Worm (Caenorhabditis elegans) whole organism, L4 larva: Measurements from ENCODE around the gene F26F4.5.

Experiments used
- D1046.2 ChIP-seq: fragments of 200-800 bp; sonication (Bioruptor generic); IDR thresholded peaks from 2 replicates; pipeline ENCODE4 v1.3.6; 2022; ENCODE audit warnings: missing genetic modification characterization, missing compliant biosample characterization
- F26F4.8 ChIP-seq: fragments of 200-800 bp; sonication (Bioruptor generic); conservative IDR thresholded peaks from 2 replicates; pipeline ENCODE4 v1.3.6; 2022; ENCODE audit warnings: missing genetic modification characterization, missing compliant biosample characterization
- F37D6.2 ChIP-seq: sonication (generic microtip); optimal IDR thresholded peaks from 2 replicates; lab custom pipeline; 2016; ENCODE audit warnings: mild to moderate bottlenecking, missing genetic modification characterization, missing compliant biosample characterization
- Y105C5A.15 ChIP-seq: fragments of 200-800 bp; sonication (Bioruptor generic); IDR thresholded peaks from 2 replicates; pipeline ENCODE4 v1.3.6; 2022; ENCODE audit warnings: missing genetic modification characterization, missing compliant biosample characterization
- Y48G9A.11 ChIP-seq: fragments of 200-800 bp; sonication (Bioruptor generic); IDR thresholded peaks from 2 replicates; pipeline ENCODE4 v1.3.6; 2022; ENCODE audit warnings: missing genetic modification reagents, missing genetic modification characterization, missing compliant biosample characterization
- Y75B8A.6 ChIP-seq: fragments of 200-800 bp; sonication (Bioruptor generic); IDR thresholded peaks from 2 replicates; pipeline ENCODE4 v1.3.6; 2022; ENCODE audit warnings: missing genetic modification reagents, missing genetic modification characterization, missing compliant biosample characterization
- ZK337.2 ChIP-seq: fragments of 200-800 bp; sonication (Bioruptor generic); IDR thresholded peaks from 2 replicates; pipeline ENCODE4 v1.3.6; 2022; ENCODE audit warnings: missing genetic modification reagents, missing genetic modification characterization, missing compliant biosample characterization
- ZK546.5 ChIP-seq, 2 experiments: sonication (generic microtip); optimal IDR thresholded peaks; 2 replicates each; lab custom pipeline; 2017; ENCODE audit warnings: missing biosample characterization in 2 of 2, missing genetic modification characterization in 2 of 2
- ceh-20 ChIP-seq: fragments of 200-800 bp; sonication (Bioruptor generic); IDR thresholded peaks from 2 replicates; pipeline ENCODE4 v1.3.6; 2022; ENCODE audit warnings: missing genetic modification reagents, missing genetic modification characterization, missing compliant biosample characterization
- ceh-32 ChIP-seq: sonication (generic microtip); optimal IDR thresholded peaks from 2 replicates; lab custom pipeline; 2016; ENCODE audit warnings: mild to moderate bottlenecking, missing genetic modification characterization, missing compliant biosample characterization; ENCODE audit not compliant: poor library complexity
- ces-1 ChIP-seq: fragments of 150-350 bp; sonication (generic microtip); optimal IDR thresholded peaks from 4 replicates; lab custom pipeline; 2014; ENCODE audit warnings: missing biosample characterization, missing genetic modification reagents, missing genetic modification characterization
- ctbp-1 ChIP-seq: fragments of 200-800 bp; sonication (Bioruptor generic); IDR thresholded peaks from 2 replicates; pipeline ENCODE4 v1.3.6; 2022; ENCODE audit warnings: missing genetic modification reagents, missing genetic modification characterization, missing compliant biosample characterization
- daf-12 ChIP-seq: fragments of 150-350 bp; optimal IDR thresholded peaks from 2 replicates; lab custom pipeline; 2014; ENCODE audit warnings: missing biosample characterization, missing genetic modification reagents, missing genetic modification characterization
- daf-16 ChIP-seq, 3 experiments: sonication (generic microtip); optimal IDR thresholded peaks; 2 replicates each; lab custom pipeline; 2016 to 2017; ENCODE audit warnings: missing genetic modification characterization in 3 of 3, missing genetic modification reagents in 3 of 3, mild to moderate bottlenecking in 2 of 3, missing compliant biosample characterization in 2 of 3, missing biosample characterization in 1 of 3, moderate library complexity in 1 of 3
- daf-19 ChIP-seq: fragments of 200-800 bp; sonication (Bioruptor generic); conservative IDR thresholded peaks from 2 replicates; pipeline ENCODE4 v1.3.6; 2022; ENCODE audit warnings: missing genetic modification characterization, missing compliant biosample characterization
- dmd-6 ChIP-seq: fragments of 200-800 bp; sonication (Bioruptor generic); IDR thresholded peaks from 2 replicates; pipeline ENCODE4 v1.3.6; 2022; ENCODE audit warnings: missing genetic modification reagents, missing genetic modification characterization, missing compliant biosample characterization
- dmd-9 ChIP-seq: fragments of 200-800 bp; sonication (Bioruptor generic); IDR thresholded peaks from 2 replicates; pipeline ENCODE4 v1.3.6; 2022; ENCODE audit warnings: missing genetic modification reagents, missing genetic modification characterization, missing compliant biosample characterization
- dpl-1 ChIP-seq: fragments of 150-350 bp; optimal IDR thresholded peaks from 2 replicates; lab custom pipeline; 2014; ENCODE audit warnings: missing biosample characterization, missing genetic modification reagents, missing genetic modification characterization
- dve-1 ChIP-seq: sonication (generic microtip); optimal IDR thresholded peaks from 2 replicates; lab custom pipeline; 2017; ENCODE audit warnings: antibody characterized with exemption, mild to moderate bottlenecking, missing genetic modification characterization, missing compliant biosample characterization; ENCODE audit not compliant: insufficient read depth
- fkh-10 ChIP-seq: fragments of 150-350 bp; optimal IDR thresholded peaks from 2 replicates; lab custom pipeline; 2014; ENCODE audit warnings: missing biosample characterization, missing genetic modification reagents, missing genetic modification characterization
- gei-8 ChIP-seq: fragments of 200-800 bp; sonication (Bioruptor generic); optimal IDR thresholded peaks from 2 replicates; lab custom pipeline; 2018; ENCODE audit warnings: mild to moderate bottlenecking, missing genetic modification characterization, missing compliant biosample characterization
- hif-1 ChIP-seq, 2 experiments: sonication (generic microtip); optimal IDR thresholded peaks; 2 replicates each; lab custom pipeline; 2016 to 2017; ENCODE audit warnings: missing compliant biosample characterization in 2 of 2, missing genetic modification characterization in 2 of 2, missing genetic modification reagents in 2 of 2, missing genotype in 2 of 2, mild to moderate bottlenecking in 1 of 2
- hlh-11 ChIP-seq: fragments of 200-800 bp; sonication (Bioruptor generic); optimal IDR thresholded peaks from 2 replicates; lab custom pipeline; 2018; ENCODE audit warnings: mild to moderate bottlenecking, missing genetic modification characterization, missing compliant biosample characterization
- hlh-30 ChIP-seq: sonication (generic microtip); optimal IDR thresholded peaks from 2 replicates; lab custom pipeline; 2017; ENCODE audit warnings: antibody characterized with exemption, mild to moderate bottlenecking, missing genetic modification characterization, missing compliant biosample characterization; ENCODE audit not compliant: insufficient read depth
- hmg-1.1 ChIP-seq: fragments of 200-800 bp; sonication (Bioruptor generic); IDR thresholded peaks from 2 replicates; pipeline ENCODE4 v1.3.6; 2022; ENCODE audit warnings: missing genetic modification reagents, missing genetic modification characterization, missing compliant biosample characterization
- lim-7 ChIP-seq: fragments of 200-800 bp; sonication (Bioruptor generic); IDR thresholded peaks from 2 replicates; pipeline ENCODE4 v1.3.6; 2022; ENCODE audit warnings: missing genetic modification characterization, missing compliant biosample characterization
- lin-39 ChIP-seq: fragments of 150-350 bp; optimal IDR thresholded peaks from 2 replicates; lab custom pipeline; 2014; ENCODE audit warnings: missing biosample characterization, missing genetic modification reagents, missing genetic modification characterization
- lsy-2 ChIP-seq, 2 experiments: fragments of 150-350 bp in 1 of 2; sonication (generic microtip) in 1 of 2; optimal IDR thresholded peaks; 2 replicates each; lab custom pipeline; 2014 to 2017; ENCODE audit warnings: missing biosample characterization in 2 of 2, missing genetic modification characterization in 2 of 2
- mdl-1 ChIP-seq, 2 experiments: fragments of 150-350 bp in 1 of 2; sonication (generic microtip) in 1 of 2; optimal IDR thresholded peaks; 2 replicates each; lab custom pipeline; 2014 to 2017; ENCODE audit warnings: missing biosample characterization in 2 of 2, missing genetic modification characterization in 2 of 2
- mdt-29 ChIP-seq: fragments of 200-800 bp; sonication (Bioruptor generic); IDR thresholded peaks from 2 replicates; pipeline ENCODE4 v1.3.6; 2022; ENCODE audit warnings: missing genetic modification reagents, missing genetic modification characterization, missing compliant biosample characterization
- mep-1 ChIP-seq: fragments of 150-350 bp; sonication (generic microtip); optimal IDR thresholded peaks from 3 replicates; lab custom pipeline; 2014; ENCODE audit warnings: missing biosample characterization, missing genetic modification characterization
- mes-2 ChIP-seq: sonication (generic microtip); optimal IDR thresholded peaks from 2 replicates; lab custom pipeline; 2016; ENCODE audit warnings: missing genotype, mild to moderate bottlenecking, missing genetic modification characterization, missing compliant biosample characterization; ENCODE audit not compliant: poor library complexity, severe bottlenecking
- mxl-3 ChIP-seq: fragments of 200-800 bp; sonication (Bioruptor generic); optimal IDR thresholded peaks from 2 replicates; lab custom pipeline; 2018; ENCODE audit warnings: mild to moderate bottlenecking, missing genetic modification characterization, missing compliant biosample characterization
- nhr-102 ChIP-seq: sonication (generic microtip); optimal IDR thresholded peaks from 2 replicates; lab custom pipeline; 2016; ENCODE audit warnings: mild to moderate bottlenecking, missing genetic modification characterization, moderate library complexity, missing compliant biosample characterization
- nhr-25 ChIP-seq: sonication (generic microtip); optimal IDR thresholded peaks from 2 replicates; lab custom pipeline; 2017; ENCODE audit warnings: missing genetic modification characterization, mild to moderate bottlenecking, missing compliant biosample characterization, antibody characterized with exemption, moderate library complexity, borderline replicate concordance; ENCODE audit not compliant: insufficient read depth
- nhr-28 ChIP-seq: fragments of 150-350 bp; optimal IDR thresholded peaks from 2 replicates; lab custom pipeline; 2014; ENCODE audit warnings: missing biosample characterization, missing genetic modification characterization
- nhr-41 ChIP-seq: fragments of 200-800 bp; sonication (Bioruptor generic); IDR thresholded peaks from 2 replicates; pipeline ENCODE4 v1.3.6; 2022; ENCODE audit warnings: missing genetic modification reagents, missing genetic modification characterization, missing compliant biosample characterization
- nhr-48 ChIP-seq: sonication (generic microtip); optimal IDR thresholded peaks from 2 replicates; lab custom pipeline; 2016; ENCODE audit warnings: mild to moderate bottlenecking, missing genetic modification characterization, missing compliant biosample characterization
- nhr-6 ChIP-seq: fragments of 150-350 bp; optimal IDR thresholded peaks from 2 replicates; lab custom pipeline; 2014; ENCODE audit warnings: missing biosample characterization, missing genetic modification characterization
- nhr-76 ChIP-seq: fragments of 150-350 bp; optimal IDR thresholded peaks from 2 replicates; lab custom pipeline; 2014; ENCODE audit warnings: missing biosample characterization, missing genetic modification characterization
- nhr-77 ChIP-seq: fragments of 150-350 bp; optimal IDR thresholded peaks from 2 replicates; lab custom pipeline; 2014; ENCODE audit warnings: missing biosample characterization, missing genetic modification characterization
- pqm-1 ChIP-seq: sonication (generic microtip); optimal IDR thresholded peaks from 2 replicates; lab custom pipeline; 2017; ENCODE audit warnings: missing biosample characterization, missing genetic modification characterization
- unc-62 ChIP-seq, 3 experiments: fragments of 150-350 bp in 1 of 3; sonication (generic microtip); optimal IDR thresholded peaks in 2 of 3; peaks in 1 of 3; 1 replicate in 1 of 3; 2 replicates in 2 of 3; lab custom pipeline; 2014 to 2017; ENCODE audit warnings: missing biosample characterization in 3 of 3, missing genetic modification characterization in 3 of 3, missing genetic modification reagents in 3 of 3, missing genotype in 1 of 3
- zag-1 ChIP-seq: fragments of 150-350 bp; optimal IDR thresholded peaks from 2 replicates; lab custom pipeline; 2014; ENCODE audit warnings: missing biosample characterization, missing genetic modification characterization

The F26F4.5 gene

ce11 chrIII:4909938-4910337, 18.9 kb upstream of the F26F4.5 start, which contains the start of gene F26F4.12:
Gene F26F4.12 (minus strand): TSS chrIII:4910038.
- TF ChIP-seq ces-1 (GFP tag; lab: Kevin White, UChicago) (no peak), Y105C5A.15 (GFP tag; lab: Robert Waterston, UW) (no peak), hlh-30 (tag; lab: Kevin White, UChicago) (no peak), daf-16 (GFP tag; optimal IDR thresholded peaks at IDR 0.05; lab: Kevin White, UChicago) (no peak), daf-16 (tag; optimal IDR thresholded peaks at IDR 0.05; lab: Kevin White, UChicago) (no peak), daf-19 (GFP tag; lab: Robert Waterston, UW) (no peak), lim-7 (GFP tag; lab: Robert Waterston, UW) (no peak), nhr-102 (tag; lab: Kevin White, UChicago) (no peak)

DNA sequence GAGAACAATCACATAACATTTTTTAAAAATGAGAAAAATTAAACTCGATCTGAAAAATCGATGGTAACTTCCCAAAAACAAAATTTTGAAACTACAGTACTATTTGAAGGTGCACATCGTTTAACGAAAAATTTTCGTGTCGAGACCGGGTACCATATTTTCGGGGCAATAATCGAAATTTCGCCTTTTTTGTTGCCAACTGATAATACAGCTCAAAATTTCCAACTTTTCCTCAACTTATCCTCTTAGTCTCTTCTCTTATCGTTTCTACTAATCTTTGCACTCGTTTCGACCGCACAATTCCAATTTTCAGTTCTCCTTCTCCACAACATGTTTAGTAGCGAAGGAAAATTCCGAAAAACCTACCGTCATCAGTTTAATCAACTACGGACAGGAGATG, 15.8 kb upstream of the F26F4.5 start, which contains the start of gene rom-1:
Gene rom-1 (plus strand): TSS at position 301 of the 400 bp plus-strand sequence.
- TF ChIP-seq mdl-1 (tag; optimal IDR thresholded peaks at IDR 0.05; lab: Kevin White, UChicago) (no peak), unc-62 (GFP tag; optimal IDR thresholded peaks at IDR 0.05 in 1 of 2; lab: Kevin White, UChicago) (no peak), unc-62 (tag; optimal IDR thresholded peaks at IDR 0.05; lab: Kevin White, UChicago) (no peak), hif-1 (tag; optimal IDR thresholded peaks at IDR 0.05; lab: Kevin White, UChicago) (no peak), fkh-10 (no peak), mep-1 (tag; lab: Kevin White, UChicago) (no peak)

DNA sequence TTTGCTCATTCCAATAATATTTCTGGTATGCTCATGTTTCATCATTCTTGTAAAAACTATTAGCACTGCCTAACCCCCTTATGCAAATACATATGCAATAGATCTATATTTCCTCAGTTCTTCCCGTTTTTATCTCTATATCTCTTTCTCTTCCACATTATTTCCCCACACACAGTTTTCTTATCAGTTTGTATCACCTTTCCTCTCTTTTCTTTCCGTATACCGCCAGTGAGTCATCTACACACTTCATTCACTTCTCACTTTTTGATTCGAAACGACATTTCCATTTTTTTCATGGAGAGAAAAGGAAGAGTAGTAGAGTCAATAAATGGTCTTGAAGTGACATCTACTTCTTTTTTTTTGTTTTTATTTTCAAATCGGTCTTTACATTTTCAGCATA, 15.3 kb upstream of the F26F4.5 start:
- TF ChIP-seq hlh-11 (no peak), ces-1 (GFP tag; lab: Kevin White, UChicago) (no peak), ZK546.5 (tag; optimal IDR thresholded peaks at IDR 0.05; lab: Kevin White, UChicago) (no peak), hlh-30 (tag; lab: Kevin White, UChicago) (no peak), nhr-6 (tag; lab: Kevin White, UChicago) (no peak), nhr-28 (tag; lab: Kevin White, UChicago) (peak; percentile 75), ctbp-1 (GFP tag; lab: Robert Waterston, UW) (no peak), lsy-2 (tag; optimal IDR thresholded peaks at IDR 0.05; lab: Kevin White, UChicago) (no peak), mdt-29 (no peak), unc-62 (GFP tag; optimal IDR thresholded peaks at IDR 0.05 in 1 of 2; lab: Kevin White, UChicago) (no peak), unc-62 (tag; optimal IDR thresholded peaks at IDR 0.05; lab: Kevin White, UChicago) (no peak), nhr-76 (no peak), daf-12 (no peak), dmd-6 (GFP tag; lab: Robert Waterston, UW) (peak; percentile 33; the same call in 1 of the 2 replicates), ceh-32 (tag; lab: Kevin White, UChicago) (no peak), Y48G9A.11 (GFP tag; lab: Robert Waterston, UW) (no peak), ZK337.2 (GFP tag; lab: Robert Waterston, UW) (no peak), daf-16 (GFP tag; optimal IDR thresholded peaks at IDR 0.05; lab: Kevin White, UChicago) (no peak), daf-16 (tag; optimal IDR thresholded peaks at IDR 0.05; lab: Kevin White, UChicago) (peak; percentile 16), nhr-77 (no peak), mes-2 (tag; lab: Kevin White, UChicago) (peak; percentile 22), nhr-25 (no peak), nhr-41 (GFP tag; lab: Robert Waterston, UW) (0 out of 2 replicates have a peak, but pooled peaks have one; percentile 14), dve-1 (peak; percentile 35), F26F4.8 (no peak), lim-7 (GFP tag; lab: Robert Waterston, UW) (no peak), Y75B8A.6 (GFP tag; lab: Robert Waterston, UW) (no peak), nhr-48 (tag; lab: Kevin White, UChicago) (no peak), hmg-1.1 (GFP tag; lab: Robert Waterston, UW) (no peak), pqm-1 (tag; lab: Kevin White, UChicago) (peak; percentile 68), ceh-20 (GFP tag; lab: Robert Waterston, UW) (no peak), zag-1 (tag; lab: Kevin White, UChicago) (no peak), F37D6.2 (tag; lab: Kevin White, UChicago) (no peak), D1046.2 (GFP tag; lab: Robert Waterston, UW) (no peak), gei-8 (GFP tag; lab: Kevin White, UChicago) (no peak), dpl-1 (peak; percentile 25), lin-39 (no peak), dmd-9 (GFP tag; lab: Robert Waterston, UW) (no peak), mxl-3 (GFP tag; lab: Kevin White, UChicago) (peak; percentile 25)
